Fruit fly (Drosophila melanogaster) whole organism, prepupa: ENCODE measurements around the gene CG13720.

Source experiments
- Blimp-1 ChIP-seq: fragments of 200-800 bp; sonication (Bioruptor generic); optimal IDR thresholded peaks from 3 replicates; lab custom pipeline; 2017; ENCODE audit warnings: missing biosample characterization, missing genetic modification characterization, mild to moderate bottlenecking, moderate library complexity, missing genetic modification reagents
- CG11902 ChIP-seq: fragments of 200-800 bp; sonication (Bioruptor generic); optimal IDR thresholded peaks from 3 replicates; lab custom pipeline; 2016; ENCODE audit warnings: missing biosample characterization, missing genetic modification characterization
- CG15336 ChIP-seq: fragments of 200-800 bp; sonication (Bioruptor generic); IDR thresholded peaks from 2 replicates; pipeline ENCODE4 v1.3.6; 2022; ENCODE audit warnings: missing biosample characterization, missing genetic modification characterization
- CG1621 ChIP-seq: fragments of 200-800 bp; sonication (Bioruptor generic); optimal IDR thresholded peaks from 3 replicates; lab custom pipeline; 2018; ENCODE audit warnings: missing biosample characterization, mild to moderate bottlenecking, missing genetic modification characterization
- CG16779 ChIP-seq: fragments of 200-800 bp; sonication (Bioruptor generic); optimal IDR thresholded peaks from 3 replicates; lab custom pipeline; 2017; ENCODE audit warnings: missing biosample characterization, mild to moderate bottlenecking, missing genetic modification characterization
- CG3032 ChIP-seq: fragments of 200-800 bp; optimal IDR thresholded peaks from 2 replicates; lab custom pipeline; 2019; ENCODE audit warnings: missing biosample characterization, mild to moderate bottlenecking, missing genetic modification characterization, moderate library complexity
- CG32006 ChIP-seq: fragments of 200-800 bp; sonication (Bioruptor generic); optimal IDR thresholded peaks from 3 replicates; lab custom pipeline; 2017; ENCODE audit warnings: missing biosample characterization, mild to moderate bottlenecking, missing genetic modification characterization
- CG34406 ChIP-seq: fragments of 200-800 bp; sonication (Bioruptor generic); optimal IDR thresholded peaks from 3 replicates; lab custom pipeline; 2016; ENCODE audit warnings: missing biosample characterization, missing genetic modification characterization
- CG3919 ChIP-seq: fragments of 200-800 bp; sonication (Bioruptor generic); optimal IDR thresholded peaks from 3 replicates; lab custom pipeline; 2016; ENCODE audit warnings: missing biosample characterization, missing genetic modification characterization
- CG6163 ChIP-seq: fragments of 200-800 bp; sonication (Bioruptor generic); IDR thresholded peaks from 3 replicates; pipeline ENCODE4 v1.3.6; 2022; ENCODE audit warnings: missing biosample characterization, missing genetic modification characterization
- CG6808 ChIP-seq: fragments of 200-800 bp; sonication (Bioruptor generic); optimal IDR thresholded peaks from 3 replicates; lab custom pipeline; 2017; ENCODE audit warnings: missing biosample characterization, missing genetic modification characterization, mild to moderate bottlenecking, moderate library complexity, missing genetic modification reagents
- CG6854 ChIP-seq: fragments of 200-800 bp; sonication (Bioruptor generic); optimal IDR thresholded peaks from 2 replicates; lab custom pipeline; 2017; ENCODE audit warnings: missing biosample characterization, mild to moderate bottlenecking, missing genetic modification characterization
- CG8119 ChIP-seq: fragments of 200-800 bp; sonication (Bioruptor generic); IDR thresholded peaks from 3 replicates; pipeline ENCODE4 v1.3.6; 2022; ENCODE audit warnings: missing biosample characterization, missing genetic modification characterization
- CG9139 ChIP-seq: fragments of 200-800 bp; sonication (Bioruptor generic); optimal IDR thresholded peaks from 3 replicates; lab custom pipeline; 2017; ENCODE audit warnings: missing biosample characterization, mild to moderate bottlenecking, missing genetic modification characterization
- Eip78C ChIP-seq: fragments of 200-800 bp; sonication (Bioruptor generic); peaks from one replicate; lab custom pipeline; 2016; ENCODE audit warnings: missing biosample characterization, missing genetic modification characterization
- Eip93F ChIP-seq: fragments of 200-800 bp; sonication (Bioruptor generic); optimal IDR thresholded peaks from 2 replicates; lab custom pipeline; 2016; ENCODE audit warnings: missing biosample characterization, mild to moderate bottlenecking, missing genetic modification characterization
- Ets21C ChIP-seq: fragments of 200-800 bp; sonication (Bioruptor generic); optimal IDR thresholded peaks from 3 replicates; lab custom pipeline; 2016; ENCODE audit warnings: missing biosample characterization, missing genetic modification characterization
- Gug ChIP-seq: fragments of 200-800 bp; sonication (Bioruptor generic); IDR thresholded peaks from 2 replicates; pipeline ENCODE4 v1.3.6; 2022; ENCODE audit warnings: missing biosample characterization, missing genetic modification characterization
- Hr38 ChIP-seq: sonication (Bioruptor generic); optimal IDR thresholded peaks from 2 replicates; lab custom pipeline; 2016; ENCODE audit warnings: missing biosample characterization, missing genetic modification characterization
- Hr39 ChIP-seq: fragments of 200-800 bp; sonication (Bioruptor generic); optimal IDR thresholded peaks from 2 replicates; lab custom pipeline; 2016; ENCODE audit warnings: missing biosample characterization, missing genetic modification characterization
- Hr4 ChIP-seq: fragments of 200-800 bp; sonication (Bioruptor generic); optimal IDR thresholded peaks from 3 replicates; lab custom pipeline; 2016; ENCODE audit warnings: missing biosample characterization, missing genetic modification characterization
- Lpt ChIP-seq: fragments of 200-800 bp; sonication (Bioruptor generic); optimal IDR thresholded peaks from 3 replicates; lab custom pipeline; 2016; ENCODE audit warnings: missing biosample characterization, missing genetic modification characterization
- Met ChIP-seq: fragments of 200-800 bp; sonication (Bioruptor generic); optimal IDR thresholded peaks from 3 replicates; lab custom pipeline; 2016; ENCODE audit warnings: missing biosample characterization, missing genetic modification characterization
- OdsH ChIP-seq: fragments of 200-800 bp; sonication (Bioruptor generic); optimal IDR thresholded peaks from 3 replicates; lab custom pipeline; 2016; ENCODE audit warnings: missing biosample characterization, missing genetic modification characterization
- Smox ChIP-seq: fragments of 200-800 bp; sonication (Bioruptor generic); optimal IDR thresholded peaks from 3 replicates; lab custom pipeline; 2016; ENCODE audit warnings: missing biosample characterization, missing genetic modification characterization
- Sox102F ChIP-seq: fragments of 200-800 bp; sonication (Bioruptor generic); optimal IDR thresholded peaks from 2 replicates; lab custom pipeline; 2016; ENCODE audit warnings: missing biosample characterization, mild to moderate bottlenecking, missing genetic modification characterization
- Sox15 ChIP-seq: fragments of 200-800 bp; sonication (Bioruptor generic); optimal IDR thresholded peaks from 3 replicates; lab custom pipeline; 2016; ENCODE audit warnings: missing biosample characterization, missing genetic modification characterization
- achi ChIP-seq: fragments of 200-800 bp; sonication (Bioruptor generic); optimal IDR thresholded peaks from 3 replicates; lab custom pipeline; 2016; ENCODE audit warnings: missing biosample characterization, missing genetic modification characterization
- acj6 ChIP-seq: fragments of 200-800 bp; sonication (Bioruptor generic); optimal IDR thresholded peaks from 3 replicates; lab custom pipeline; 2016; ENCODE audit warnings: missing biosample characterization, missing genetic modification characterization
- cyc ChIP-seq: fragments of 200-800 bp; sonication (Bioruptor generic); optimal IDR thresholded peaks from 3 replicates; lab custom pipeline; 2016; ENCODE audit warnings: missing biosample characterization, missing genetic modification characterization
- dac ChIP-seq: fragments of 200-800 bp; sonication (Bioruptor generic); optimal IDR thresholded peaks from 2 replicates; lab custom pipeline; 2017; ENCODE audit warnings: missing biosample characterization, mild to moderate bottlenecking, missing genetic modification characterization
- dsx ChIP-seq: fragments of 200-800 bp; optimal IDR thresholded peaks from 3 replicates; lab custom pipeline; 2019; ENCODE audit warnings: missing biosample characterization, mild to moderate bottlenecking, missing genetic modification characterization, moderate library complexity; ENCODE audit not compliant: poor library complexity, severe bottlenecking
- fkh ChIP-seq: fragments of 200-800 bp; sonication (Bioruptor generic); optimal IDR thresholded peaks from 3 replicates; lab custom pipeline; 2017; ENCODE audit warnings: missing biosample characterization, mild to moderate bottlenecking, missing genetic modification characterization, moderate library complexity
- lz ChIP-seq: fragments of 200-800 bp; sonication (Bioruptor generic); optimal IDR thresholded peaks from 3 replicates; lab custom pipeline; 2016; ENCODE audit warnings: missing biosample characterization, missing genetic modification characterization
- net ChIP-seq: fragments of 200-800 bp; sonication (Bioruptor generic); optimal IDR thresholded peaks from 3 replicates; lab custom pipeline; 2016; ENCODE audit warnings: missing biosample characterization, missing genetic modification characterization
- pdm3 ChIP-seq: fragments of 200-800 bp; sonication (Bioruptor generic); optimal IDR thresholded peaks from 3 replicates; lab custom pipeline; 2016; ENCODE audit warnings: missing biosample characterization, missing genetic modification characterization
- ss ChIP-seq, 2 experiments: fragments of 200-800 bp; sonication (Bioruptor generic); optimal IDR thresholded peaks; 2 replicates in 1 of 2; 3 replicates in 1 of 2; lab custom pipeline; 2017 to 2018; ENCODE audit warnings: mild to moderate bottlenecking in 2 of 2, missing biosample characterization in 2 of 2, missing genetic modification characterization in 2 of 2, moderate library complexity in 1 of 2
- svp ChIP-seq: fragments of 200-800 bp; sonication (Bioruptor generic); peaks from one replicate; lab custom pipeline; 2016; ENCODE audit warnings: missing biosample characterization, missing genetic modification characterization
- topi ChIP-seq: fragments of 200-800 bp; sonication (Bioruptor generic); optimal IDR thresholded peaks from 3 replicates; lab custom pipeline; 2016; ENCODE audit warnings: missing biosample characterization, missing genetic modification characterization

CG13720 gene

DNA sequence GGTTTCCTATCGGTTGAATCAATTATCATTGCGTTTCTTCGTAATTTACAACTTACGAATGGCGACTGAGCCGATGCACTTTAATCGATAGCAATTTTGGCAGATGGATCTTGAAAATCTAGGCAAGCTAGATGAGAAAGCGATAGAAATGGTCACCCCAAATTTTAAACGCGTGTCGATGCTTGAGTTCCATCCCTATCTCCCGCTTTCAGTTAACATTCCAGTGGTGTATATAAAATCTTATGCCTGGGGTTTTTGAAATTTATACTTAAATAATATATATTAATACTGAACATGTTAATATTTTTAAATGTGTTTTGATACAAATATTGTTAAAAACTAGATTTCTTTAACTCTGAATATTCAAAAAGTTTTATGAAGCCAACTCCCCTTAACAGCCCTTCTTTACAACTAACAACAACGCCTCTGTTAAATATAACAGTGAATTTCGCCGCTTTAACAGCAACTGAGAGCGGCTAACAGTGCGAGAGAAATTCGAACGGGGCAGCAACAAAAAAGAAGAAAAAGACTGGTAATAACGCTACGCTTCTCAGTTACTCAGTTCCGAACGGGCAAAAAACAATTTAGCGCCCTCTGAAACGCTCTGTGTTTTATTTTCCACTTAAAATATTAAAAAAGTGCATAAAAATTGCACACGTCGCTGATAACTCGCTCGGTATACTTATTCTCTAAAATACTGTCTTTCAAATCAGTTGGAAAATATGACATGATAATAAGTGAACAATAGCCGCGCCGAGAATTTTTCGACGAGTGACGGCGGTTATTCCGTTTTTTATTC, 41.5 kb upstream of the CG13720 start, which contains the start of gene CG11357 (continued):
- peak; percentile 99 for TF ChIP-seq CG3032 (tag; lab: Kevin White, UChicago)
- TF ChIP-seq CG1621 (tag; lab: Kevin White, UChicago): peak; percentile 95
- TF ChIP-seq CG8119 (GFP tag; lab: Robert Waterston, UW): peak; percentile 99
- peak; percentile 97 for TF ChIP-seq CG3919
- TF ChIP-seq CG6808 (GFP tag; lab: Kevin White, UChicago): peak; percentile 96
- peak; percentile 97 for TF ChIP-seq Hr4 (GFP tag; lab: Kevin White, UChicago)
- peak; percentile 95 for TF ChIP-seq lz (GFP tag; lab: Kevin White, UChicago)
- TF ChIP-seq Smox (GFP tag; lab: Kevin White, UChicago): peak; percentile 95
- TF ChIP-seq achi (GFP tag; lab: Kevin White, UChicago): peak; percentile 98
- peak; percentile 99 for TF ChIP-seq CG34406 (GFP tag; lab: Kevin White, UChicago)
- peak; percentile 89 for TF ChIP-seq Hr39
- peak; percentile 81 for TF ChIP-seq fkh (GFP tag; lab: Kevin White, UChicago)
- peak; percentile 95 for TF ChIP-seq pdm3
- peak; percentile 98 for TF ChIP-seq acj6
- TF ChIP-seq CG32006: peak; percentile 98
- peak; percentile 94 for TF ChIP-seq cyc (GFP tag; lab: Kevin White, UChicago)
- peak; percentile 95 for TF ChIP-seq CG6854 (GFP tag; lab: Kevin White, UChicago)
- peak; percentile 98 for TF ChIP-seq ss (GFP tag; optimal IDR thresholded peaks at IDR 0.05; lab: Kevin White, UChicago)
- TF ChIP-seq Ets21C (GFP tag; lab: Kevin White, UChicago): peak; percentile 88
- peak; percentile 97 for TF ChIP-seq Eip93F
- TF ChIP-seq svp (GFP tag; lab: Kevin White, UChicago): peak; percentile 97
- TF ChIP-seq CG15336 (GFP tag; lab: Robert Waterston, UW): peak; percentile 99
- TF ChIP-seq, all 60 proteins: peak for 59

DNA sequence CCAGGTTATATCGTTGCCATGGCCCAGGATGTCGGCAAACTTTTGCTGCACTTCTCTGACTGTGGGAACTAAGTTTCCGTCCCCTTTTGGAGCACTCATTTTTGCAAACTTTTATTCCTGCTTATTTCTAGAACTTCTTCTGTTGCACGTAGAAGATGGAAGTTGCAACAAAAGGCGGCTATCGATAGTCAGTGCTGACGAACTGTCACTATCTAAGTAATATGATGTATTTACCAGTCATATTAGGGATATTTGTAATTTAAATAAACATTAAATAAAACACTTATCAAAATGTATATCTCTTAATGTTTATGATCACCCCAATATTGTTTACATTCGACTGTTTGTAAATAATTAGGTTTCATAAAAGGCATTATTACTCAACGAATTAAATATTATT, 40.8 kb upstream of the CG13720 start, which contains the start of gene CG32243:
Gene CG32243, minus strand, starts transcription at position 175 of the 400 bp plus-strand sequence.
- TF ChIP-seq dsx (GFP tag; lab: Kevin White, UChicago): no peak
- TF ChIP-seq achi (GFP tag; lab: Kevin White, UChicago): peak; percentile 72

DNA sequence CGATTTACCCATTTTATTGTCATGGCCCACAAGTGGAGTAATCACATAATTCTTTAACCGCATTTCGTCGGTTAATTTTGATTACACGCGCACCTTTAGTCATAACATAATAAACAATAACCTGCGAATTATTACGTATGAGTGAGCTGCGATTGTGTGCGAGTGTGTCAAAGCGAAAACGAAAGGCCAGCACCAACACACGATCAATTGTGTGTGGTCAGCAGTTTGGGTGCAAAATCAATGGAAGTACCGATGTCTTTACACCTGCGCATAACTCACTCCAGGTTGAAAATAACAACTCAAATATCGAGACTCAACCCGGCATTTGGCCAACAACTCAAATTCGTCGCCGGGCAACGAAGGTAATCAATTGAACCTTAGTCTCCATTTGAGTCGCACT, 34.2 kb upstream of the CG13720 start:
- TF ChIP-seq CG6163 (GFP tag; lab: Robert Waterston, UW): no peak
- TF ChIP-seq Blimp-1 (GFP tag; lab: Kevin White, UChicago): peak; percentile 51

DNA sequence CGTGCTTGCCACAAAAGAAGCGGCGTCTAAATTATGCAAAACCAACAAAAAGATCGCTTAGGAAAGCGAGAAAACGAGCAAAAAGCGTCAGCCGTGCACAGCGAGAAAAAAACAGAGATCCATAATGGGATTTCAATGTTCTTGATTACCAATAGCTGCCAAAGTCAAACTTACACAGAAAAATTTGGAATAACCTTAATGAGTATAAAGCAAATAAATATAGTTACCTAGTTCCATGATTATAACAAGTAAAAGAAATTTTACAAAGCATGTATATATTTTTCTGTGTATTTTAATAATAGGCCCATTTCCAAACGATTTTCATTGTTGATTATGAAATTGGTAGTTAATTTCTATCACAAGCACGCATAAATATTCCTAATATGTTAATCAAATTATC, 33.6 kb upstream of the CG13720 start:
- TF ChIP-seq ss (GFP tag; optimal IDR thresholded peaks at IDR 0.05; lab: Kevin White, UChicago) (no peak), Eip78C (GFP tag; lab: Kevin White, UChicago) (peak; percentile 37)

DNA sequence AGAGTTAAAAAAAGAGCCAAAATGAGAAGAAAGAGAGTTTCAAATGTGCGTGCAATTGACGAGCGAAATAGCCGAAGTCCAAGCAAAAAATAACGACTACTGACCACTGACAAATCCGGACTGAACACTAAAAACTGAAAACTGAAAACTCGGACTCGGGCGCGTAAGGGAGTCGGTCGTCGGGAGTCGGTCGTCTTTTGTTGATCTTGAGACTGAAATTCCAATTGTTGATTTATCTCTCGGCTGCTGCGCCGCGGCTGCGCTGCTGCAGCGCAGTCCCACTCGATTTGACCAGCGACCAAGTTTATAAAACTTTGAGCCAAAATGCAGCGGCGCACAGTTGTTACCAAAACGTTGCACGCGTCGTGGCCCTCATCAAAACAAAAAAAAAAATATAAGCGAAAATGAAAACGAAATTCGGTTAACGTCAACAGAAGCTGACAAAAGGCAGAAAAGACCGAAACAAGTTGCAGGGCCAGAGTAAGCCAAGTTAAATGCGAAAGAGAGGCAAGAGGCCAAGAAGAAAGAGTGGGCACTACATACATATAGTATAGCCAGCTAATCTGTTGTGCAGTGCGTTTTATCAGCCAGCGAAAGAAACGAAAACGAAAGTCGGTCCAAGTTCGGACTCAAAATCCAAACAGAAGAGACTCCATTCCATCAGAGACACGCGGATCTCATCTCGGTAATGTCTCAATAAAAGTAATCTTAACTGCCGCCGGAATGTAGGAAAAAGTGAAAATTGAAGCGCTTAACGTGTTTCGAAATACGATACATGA, 32.7 kb upstream of the CG13720 start, which contains the start of gene CG11353:
Gene CG11353, plus strand, starts transcription at position 330 of the 779 bp plus-strand sequence.
- no peak for TF ChIP-seq Hr38 (GFP tag; lab: Kevin White, UChicago)
- no peak for TF ChIP-seq CG32006
- no peak for TF ChIP-seq CG3032 (tag; lab: Kevin White, UChicago)
- TF ChIP-seq cyc (GFP tag; lab: Kevin White, UChicago): no peak
- TF ChIP-seq net (GFP tag; lab: Kevin White, UChicago): no peak
- TF ChIP-seq Sox15 (GFP tag; lab: Kevin White, UChicago): no peak
- no peak for TF ChIP-seq dac (GFP tag; lab: Kevin White, UChicago)
- no peak for TF ChIP-seq Met (GFP tag; lab: Kevin White, UChicago)
- no peak for TF ChIP-seq OdsH (GFP tag; lab: Kevin White, UChicago)
- 0 out of 3 replicates have a peak, but pooled peaks have one; percentile 20 for TF ChIP-seq CG6163 (GFP tag; lab: Robert Waterston, UW)
- no peak for TF ChIP-seq CG16779 (tag; lab: Kevin White, UChicago)
- no peak for TF ChIP-seq Lpt
- peak; percentile 28 for TF ChIP-seq svp (GFP tag; lab: Kevin White, UChicago)
- peak; percentile 41 for TF ChIP-seq fkh (GFP tag; lab: Kevin White, UChicago)
- peak; percentile 85 for TF ChIP-seq Blimp-1 (GFP tag; lab: Kevin White, UChicago)
- TF ChIP-seq CG9139 (GFP tag; lab: Kevin White, UChicago): no peak
- TF ChIP-seq topi (GFP tag; lab: Kevin White, UChicago): no peak
- TF ChIP-seq CG1621 (tag; lab: Kevin White, UChicago): peak; percentile 44
- TF ChIP-seq Gug: no peak
- no peak for TF ChIP-seq Sox102F (GFP tag; lab: Kevin White, UChicago)
- TF ChIP-seq Eip78C (GFP tag; lab: Kevin White, UChicago): peak; percentile 41
- TF ChIP-seq acj6: no peak
- no peak for TF ChIP-seq dsx (GFP tag; lab: Kevin White, UChicago)
- no peak for TF ChIP-seq CG11902 (GFP tag; lab: Kevin White, UChicago)
